Fruit fly (Drosophila melanogaster) whole organism, embryonic: ENCODE measurements around the gene Pde6.

Experiments
- E2f1 ChIP-seq: fragments of 200-800 bp; sonication (Bioruptor generic); IDR thresholded peaks from 2 replicates; pipeline ENCODE4 v1.3.6; 2022; ENCODE audit warnings: missing biosample characterization, missing genetic modification characterization
- Mes4 ChIP-seq: fragments of 200-800 bp; sonication (Bioruptor generic); optimal IDR thresholded peaks from 2 replicates; lab custom pipeline; 2016; ENCODE audit warnings: missing biosample characterization, missing genetic modification characterization
- grn ChIP-seq: fragments of 200-800 bp; sonication (Bioruptor generic); optimal IDR thresholded peaks from 3 replicates; lab custom pipeline; 2017; ENCODE audit warnings: missing biosample characterization, missing genetic modification characterization

DNA sequence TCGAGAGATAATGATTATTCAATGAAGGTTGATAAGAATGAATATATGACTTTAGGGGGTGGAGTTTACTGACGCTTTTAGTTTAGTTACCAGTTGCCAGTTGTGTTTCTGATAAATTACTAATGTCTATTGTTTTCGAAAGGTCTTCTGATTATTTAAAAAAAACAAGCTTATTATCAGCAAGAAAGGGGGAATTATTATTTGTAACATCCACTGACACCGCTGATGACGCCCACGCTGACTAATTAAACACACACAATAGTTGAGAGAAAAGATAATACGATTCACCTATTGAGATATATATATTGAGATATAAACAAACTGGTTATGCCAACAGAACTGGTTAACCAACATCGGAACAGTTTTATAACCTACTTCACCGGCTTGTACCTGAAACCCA lies 9.7 kb upstream of the Pde6 start:
- TF ChIP-seq Mes4 (GFP tag; lab: Kevin White, UChicago) (no peak), grn (GFP tag; lab: Kevin White, UChicago) (no peak), E2f1 (no peak)
